Fruit fly (Drosophila melanogaster): Measurements from ENCODE around the gene CG45067.

CG45067 gene

DNA sequence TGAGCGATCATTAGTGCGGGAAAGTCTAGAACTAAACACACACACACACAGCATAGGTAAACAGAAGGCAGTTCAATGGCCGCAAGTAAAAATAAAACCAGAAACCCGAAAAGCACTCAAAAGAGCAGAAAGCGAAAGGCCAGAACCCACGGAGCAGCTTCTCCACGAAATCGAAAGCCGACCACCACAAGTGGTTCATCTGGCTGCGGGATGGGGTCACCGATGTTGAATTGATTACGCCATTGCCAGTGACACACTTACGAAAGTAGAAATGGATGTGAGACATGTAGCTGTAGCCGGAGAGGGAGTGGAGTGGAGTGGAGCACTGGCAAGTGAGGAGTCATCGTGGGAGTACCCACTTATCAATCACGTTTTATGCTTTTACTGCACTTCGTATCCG, 27.1 kb upstream of the CG45067 start (continued):
- TF ChIP-seq CG2875 (GFP tag; optimal IDR thresholded peaks at IDR 0.05) (peak; percentile 30), bsh (GFP tag; optimal IDR thresholded peaks at IDR 0.05) (peak in 1 of 2 experiments; percentile 61), Oli (tag; optimal IDR thresholded peaks at IDR 0.05) (no peak), bab2 (GFP tag; optimal IDR thresholded peaks at IDR 0.05) (no peak), CG7786 (GFP tag; optimal IDR thresholded peaks at IDR 0.05) (no peak), Lpt (GFP tag; optimal IDR thresholded peaks at IDR 0.05) (no peak), tgo (GFP tag; IDR thresholded peaks at IDR 0.05) (no peak), Elba2 (GFP tag; optimal IDR thresholded peaks at IDR 0.05) (no peak), B-H2 (GFP tag; optimal IDR thresholded peaks at IDR 0.05) (no peak), CG18476 (GFP tag; optimal IDR thresholded peaks at IDR 0.05) (no peak), Camta (GFP tag; optimal IDR thresholded peaks at IDR 0.05) (no peak), nerfin-2 (GFP tag; IDR thresholded peaks at IDR 0.05; ENCODE audit: partially characterized antibody) (no peak), CG31441 (GFP tag; IDR thresholded peaks at IDR 0.05) (peak; percentile 28; the same call in 1 of the 2 replicates), fd3F (GFP tag; optimal IDR thresholded peaks at IDR 0.05) (no peak), Chrac-16 (GFP tag; optimal IDR thresholded peaks at IDR 0.05) (no peak), Doc2 (GFP tag; IDR thresholded peaks at IDR 0.05) (no peak), Hey (tag; optimal IDR thresholded peaks at IDR 0.05) (no peak), CG2120 (GFP tag; optimal IDR thresholded peaks at IDR 0.05) (no peak), CG3847 (GFP tag; IDR thresholded peaks at IDR 0.05) (0 out of 2 replicates have a peak, but pooled peaks have one; percentile 10), ac (GFP tag; optimal IDR thresholded peaks at IDR 0.05) (no peak), CG1602 (GFP tag; optimal IDR thresholded peaks at IDR 0.05) (no peak), Ets97D (GFP tag; optimal IDR thresholded peaks at IDR 0.05) (no peak), Hr39 (optimal IDR thresholded peaks at IDR 0.05) (no peak), MESR4 (GFP tag; optimal IDR thresholded peaks at IDR 0.05) (no peak), inv (GFP tag; IDR thresholded peaks at IDR 0.05; ENCODE audit: partially characterized antibody) (no peak), Dip2 (GFP tag; IDR thresholded peaks at IDR 0.05) (no peak), CG17568 (GFP tag; optimal IDR thresholded peaks at IDR 0.05) (peak; percentile 32), Optix (GFP tag; IDR thresholded peaks at IDR 0.05) (no peak), Aef1 (GFP tag; IDR thresholded peaks at IDR 0.05) (no peak), jing (GFP tag; optimal IDR thresholded peaks at IDR 0.05) (no peak), kah (GFP tag; optimal IDR thresholded peaks at IDR 0.05) (peak; percentile 5), CG2202 (tag; optimal IDR thresholded peaks at IDR 0.05) (peak; percentile 43), stc (GFP tag; IDR thresholded peaks at IDR 0.05) (no peak), Myb (GFP tag; optimal IDR thresholded peaks at IDR 0.05) (no peak), bbx (GFP tag; IDR thresholded peaks at IDR 0.05; ENCODE audit: partially characterized antibody) (no peak), CG4707 (GFP tag; optimal IDR thresholded peaks at IDR 0.05) (no peak), sc (optimal IDR thresholded peaks at IDR 0.05) (no peak), sc (GFP tag; optimal IDR thresholded peaks at IDR 0.05) (no peak), tll (GFP tag; optimal IDR thresholded peaks at IDR 0.05) (no peak), CG11696 (GFP tag; IDR thresholded peaks at IDR 0.05) (no peak), ATbp (GFP tag; optimal IDR thresholded peaks at IDR 0.05) (no peak), D19A (tag; optimal IDR thresholded peaks at IDR 0.05) (no peak), CG10565 (GFP tag; optimal IDR thresholded peaks at IDR 0.05) (no peak), CG1529 (GFP tag; optimal IDR thresholded peaks at IDR 0.05) (peak; percentile 4), dpn (GFP tag; optimal IDR thresholded peaks at IDR 0.05) (no peak), CG16813 (GFP tag; IDR thresholded peaks at IDR 0.05; ENCODE audit: partially characterized antibody) (no peak), sr (GFP tag; IDR thresholded peaks at IDR 0.05) (no peak), Meics (GFP tag; optimal IDR thresholded peaks at IDR 0.05) (no peak), Xbp1 (GFP tag; optimal IDR thresholded peaks at IDR 0.05) (no peak), ara (GFP tag; IDR thresholded peaks at IDR 0.05) (0 out of 2 replicates have a peak, but pooled peaks have one; percentile 44), Tbp (GFP tag; optimal IDR thresholded peaks at IDR 0.05) (no peak), fru (optimal IDR thresholded peaks at IDR 0.05) (no peak), Ravus (GFP tag; IDR thresholded peaks at IDR 0.05) (no peak)

Data from whole organism, embryonic.